Fruit fly (Drosophila melanogaster): ENCODE measurements around the gene CG15211.

dm6 chrX:10737422-10738150 lies 34.8 kb upstream of the CG15211 start:
- TF ChIP-seq eg (GFP tag; IDR thresholded peaks at IDR 0.05) = peak; percentile 92
- peak; percentile 61 for TF ChIP-seq Lpt (GFP tag; optimal IDR thresholded peaks at IDR 0.05)
- TF ChIP-seq CG8119 (GFP tag; IDR thresholded peaks at IDR 0.05) = peak; percentile 88
